Worm (Caenorhabditis elegans) whole organism, young adult: ENCODE measurements around the gene R07E3.7.

Source experiments
- B0035.1 ChIP-seq: sonication (generic microtip); optimal IDR thresholded peaks from 2 replicates; lab custom pipeline; 2016; ENCODE audit warnings: missing genetic modification characterization, mild to moderate bottlenecking, missing compliant biosample characterization, missing genotype, missing genetic modification reagents
- B0261.1 ChIP-seq: sonication (generic microtip); optimal IDR thresholded peaks from 2 replicates; lab custom pipeline; 2016; ENCODE audit warnings: mild to moderate bottlenecking, missing genetic modification characterization, moderate library complexity, missing compliant biosample characterization
- B0336.3 ChIP-seq: fragments of 200-800 bp; sonication (Bioruptor generic); IDR thresholded peaks from 2 replicates; pipeline ENCODE4 v1.3.6; 2022; ENCODE audit warnings: missing genetic modification characterization, missing compliant biosample characterization
- C06A6.2 ChIP-seq: fragments of 200-800 bp; sonication (Bioruptor generic); conservative IDR thresholded peaks from 2 replicates; pipeline ENCODE4 v1.3.6; 2022; ENCODE audit warnings: missing genetic modification characterization, missing compliant biosample characterization
- C17E4.6 ChIP-seq: fragments of 200-800 bp; sonication (Bioruptor generic); IDR thresholded peaks from 2 replicates; pipeline ENCODE4 v1.3.6; 2022; ENCODE audit warnings: missing genetic modification reagents, missing genetic modification characterization, missing compliant biosample characterization
- D2030.7 ChIP-seq: fragments of 200-800 bp; sonication (Bioruptor generic); IDR thresholded peaks from 2 replicates; pipeline ENCODE4 v1.3.6; 2022; ENCODE audit warnings: missing genetic modification reagents, missing genetic modification characterization, missing compliant biosample characterization
- F23B12.7 ChIP-seq: sonication (generic microtip); optimal IDR thresholded peaks from 2 replicates; lab custom pipeline; 2017; ENCODE audit warnings: missing genetic modification characterization, mild to moderate bottlenecking, missing compliant biosample characterization, antibody characterized with exemption, moderate library complexity; ENCODE audit not compliant: insufficient read depth
- F49E8.2 ChIP-seq: sonication (generic microtip); optimal IDR thresholded peaks from 3 replicates; lab custom pipeline; 2017; ENCODE audit warnings: missing genetic modification characterization, mild to moderate bottlenecking, missing compliant biosample characterization, antibody characterized with exemption, moderate library complexity; ENCODE audit not compliant: insufficient read depth
- F55B11.4 ChIP-seq: sonication (generic microtip); optimal IDR thresholded peaks from 2 replicates; lab custom pipeline; 2016; ENCODE audit warnings: missing compliant biosample characterization, missing genetic modification characterization, borderline replicate concordance; ENCODE audit not compliant: insufficient read depth
- K11D2.4 ChIP-seq: fragments of 200-800 bp; sonication (Bioruptor generic); IDR thresholded peaks from 2 replicates; pipeline ENCODE4 v1.3.6; 2022; ENCODE audit warnings: missing genetic modification reagents, missing genetic modification characterization, missing compliant biosample characterization
- atf-7 ChIP-seq: sonication (generic microtip); optimal IDR thresholded peaks from 2 replicates; lab custom pipeline; 2017; ENCODE audit warnings: mild to moderate bottlenecking, missing genetic modification characterization, missing compliant biosample characterization
- athp-1 ChIP-seq: sonication (generic microtip); optimal IDR thresholded peaks from 2 replicates; lab custom pipeline; 2017; ENCODE audit warnings: mild to moderate bottlenecking, missing genetic modification characterization, missing compliant biosample characterization
- attf-3 ChIP-seq: fragments of 200-800 bp; sonication (Bioruptor generic); conservative IDR thresholded peaks from 2 replicates; pipeline ENCODE4 v1.3.6; 2022; ENCODE audit warnings: missing genetic modification reagents, missing genetic modification characterization, missing compliant biosample characterization
- attf-6 ChIP-seq: fragments of 200-800 bp; sonication (Bioruptor generic); IDR thresholded peaks from 2 replicates; pipeline ENCODE4 v1.3.6; 2022; ENCODE audit warnings: missing genetic modification reagents, missing genetic modification characterization, missing compliant biosample characterization
- cebp-1 ChIP-seq, 2 experiments: fragments of 200-800 bp in 1 of 2; sonication (Bioruptor generic) in 1 of 2; sonication (generic microtip) in 1 of 2; IDR thresholded peaks in 1 of 2; optimal IDR thresholded peaks in 1 of 2; 2 replicates each; pipeline versions ENCODE4 v1.3.6 to Lab custom; 2017 to 2022; ENCODE audit warnings: missing compliant biosample characterization in 2 of 2, missing genetic modification characterization in 2 of 2, mild to moderate bottlenecking in 1 of 2, missing genetic modification reagents in 1 of 2, moderate library complexity in 1 of 2
- cebp-2 ChIP-seq: fragments of 200-800 bp; sonication (Bioruptor generic); IDR thresholded peaks from 2 replicates; pipeline ENCODE4 v1.3.6; 2022; ENCODE audit warnings: missing genetic modification characterization, missing compliant biosample characterization
- ceh-100 ChIP-seq: fragments of 200-800 bp; sonication (Bioruptor generic); IDR thresholded peaks from 2 replicates; pipeline ENCODE4 v1.3.6; 2022; ENCODE audit warnings: missing genetic modification reagents, missing genetic modification characterization, missing compliant biosample characterization
- ceh-40 ChIP-seq: fragments of 200-800 bp; sonication (Bioruptor generic); IDR thresholded peaks from 2 replicates; pipeline ENCODE4 v1.3.6; 2022; ENCODE audit warnings: missing genetic modification characterization, missing compliant biosample characterization
- chd-7 ChIP-seq: sonication (generic microtip); optimal IDR thresholded peaks from 2 replicates; lab custom pipeline; 2016; ENCODE audit warnings: mild to moderate bottlenecking, missing genetic modification characterization, moderate library complexity, missing compliant biosample characterization
- die-1 ChIP-seq: sonication (generic microtip); optimal IDR thresholded peaks from 2 replicates; lab custom pipeline; 2016; ENCODE audit warnings: missing genotype, mild to moderate bottlenecking, missing genetic modification characterization, missing compliant biosample characterization
- dpff-1 ChIP-seq: sonication (generic microtip); optimal IDR thresholded peaks from 2 replicates; lab custom pipeline; 2017; ENCODE audit warnings: mild to moderate bottlenecking, missing genetic modification characterization, missing compliant biosample characterization
- egl-18 ChIP-seq: fragments of 200-800 bp; sonication (Bioruptor generic); IDR thresholded peaks from 2 replicates; pipeline ENCODE4 v1.3.6; 2022; ENCODE audit warnings: missing genetic modification reagents, missing genetic modification characterization, missing compliant biosample characterization
- egl-44 ChIP-seq: fragments of 200-800 bp; sonication (Bioruptor generic); IDR thresholded peaks from 2 replicates; pipeline ENCODE4 v1.3.6; 2022; ENCODE audit warnings: missing genetic modification reagents, missing genetic modification characterization, missing compliant biosample characterization
- gei-17 ChIP-seq: fragments of 200-800 bp; sonication (Bioruptor generic); optimal IDR thresholded peaks from 2 replicates; lab custom pipeline; 2018; ENCODE audit warnings: mild to moderate bottlenecking, missing genetic modification characterization, missing compliant biosample characterization
- lin-35 ChIP-seq, 3 experiments: fragments of 150-350 bp in 2 of 3; sonication (generic microtip) in 1 of 3; optimal IDR thresholded peaks; 2 replicates each; lab custom pipeline; 2014 to 2018; ENCODE audit warnings: missing biosample characterization in 3 of 3, missing genetic modification characterization in 3 of 3, missing genetic modification reagents in 3 of 3
- lin-54 ChIP-seq: fragments of 200-800 bp; sonication (Bioruptor generic); optimal IDR thresholded peaks from 2 replicates; lab custom pipeline; 2018; ENCODE audit warnings: mild to moderate bottlenecking, missing genetic modification characterization, missing compliant biosample characterization
- lsy-27 ChIP-seq: sonication (generic microtip); optimal IDR thresholded peaks from 2 replicates; lab custom pipeline; 2017; ENCODE audit warnings: missing genetic modification characterization, mild to moderate bottlenecking, missing compliant biosample characterization, antibody characterized with exemption, missing genotype, borderline replicate concordance; ENCODE audit not compliant: insufficient read depth
- madf-10 ChIP-seq: sonication (generic microtip); optimal IDR thresholded peaks from 2 replicates; lab custom pipeline; 2016; ENCODE audit warnings: mild to moderate bottlenecking, missing genetic modification characterization, missing compliant biosample characterization
- madf-3 ChIP-seq: fragments of 200-800 bp; sonication (Bioruptor generic); IDR thresholded peaks from 2 replicates; pipeline ENCODE4 v1.3.6; 2022; ENCODE audit warnings: missing genetic modification reagents, missing genetic modification characterization, missing compliant biosample characterization
- mcd-1 ChIP-seq: fragments of 200-800 bp; sonication (Bioruptor generic); IDR thresholded peaks from 2 replicates; pipeline ENCODE4 v1.3.6; 2022; ENCODE audit warnings: missing genetic modification reagents, missing genetic modification characterization, missing compliant biosample characterization
- mxl-1 ChIP-seq: sonication (generic microtip); optimal IDR thresholded peaks from 2 replicates; lab custom pipeline; 2016; ENCODE audit warnings: missing genetic modification characterization, missing compliant biosample characterization
- nfya-2 ChIP-seq: fragments of 200-800 bp; sonication (Bioruptor generic); IDR thresholded peaks from 2 replicates; pipeline ENCODE4 v1.3.6; 2022; ENCODE audit warnings: missing genetic modification reagents, missing genetic modification characterization, missing compliant biosample characterization
- nhr-120 ChIP-seq: fragments of 200-800 bp; sonication (Bioruptor generic); IDR thresholded peaks from 2 replicates; pipeline ENCODE4 v1.3.6; 2022; ENCODE audit warnings: missing genetic modification characterization, missing compliant biosample characterization
- nhr-27 ChIP-seq: fragments of 200-800 bp; sonication (Bioruptor generic); optimal IDR thresholded peaks from 2 replicates; lab custom pipeline; 2018; ENCODE audit warnings: mild to moderate bottlenecking, missing genetic modification characterization, moderate library complexity, missing compliant biosample characterization
- nhr-80 ChIP-seq: sonication (generic microtip); optimal IDR thresholded peaks from 2 replicates; lab custom pipeline; 2016; ENCODE audit warnings: missing genetic modification characterization, missing compliant biosample characterization
- nhr-90 ChIP-seq: sonication (generic microtip); optimal IDR thresholded peaks from 2 replicates; lab custom pipeline; 2016; ENCODE audit warnings: missing genotype, mild to moderate bottlenecking, missing genetic modification characterization, missing compliant biosample characterization
- rcor-1 ChIP-seq: fragments of 200-800 bp; sonication (Bioruptor generic); IDR thresholded peaks from 2 replicates; pipeline ENCODE4 v1.3.6; 2022; ENCODE audit warnings: missing genetic modification reagents, missing genetic modification characterization, missing compliant biosample characterization
- repo-1 ChIP-seq: sonication (generic microtip); optimal IDR thresholded peaks from 2 replicates; lab custom pipeline; 2017; ENCODE audit warnings: mild to moderate bottlenecking, missing genetic modification characterization, missing compliant biosample characterization
- rpc-1 ChIP-seq, 2 experiments: fragments of 150-350 bp in 1 of 2; sonication (generic microtip) in 1 of 2; optimal IDR thresholded peaks; 2 replicates each; lab custom pipeline; 2014 to 2018; ENCODE audit warnings: missing biosample characterization in 1 of 2, missing genetic modification characterization in 1 of 2, missing genetic modification reagents in 1 of 2, missing genotype in 1 of 2
- snpc-4 ChIP-seq, 5 experiments: fragments of 150-350 bp in 1 of 5; sonication (generic microtip) in 4 of 5; optimal IDR thresholded peaks; 2 replicates each; lab custom pipeline; 2014 to 2018; ENCODE audit warnings: missing genetic modification characterization in 5 of 5, missing biosample characterization in 3 of 5, antibody characterized with exemption in 2 of 5, mild to moderate bottlenecking in 2 of 5, missing compliant biosample characterization in 2 of 5, missing genotype in 2 of 5, moderate library complexity in 2 of 5, missing genetic modification reagents in 1 of 5
- tbp1 ChIP-seq: fragments of 200-800 bp; sonication (Bioruptor generic); optimal IDR thresholded peaks from 2 replicates; lab custom pipeline; 2018; ENCODE audit warnings: mild to moderate bottlenecking, missing genetic modification characterization, missing compliant biosample characterization
- zfh-2 ChIP-seq: fragments of 200-800 bp; sonication (Bioruptor generic); conservative IDR thresholded peaks from 2 replicates; pipeline ENCODE4 v1.3.6; 2022; ENCODE audit warnings: missing genetic modification reagents, missing genetic modification characterization, missing compliant biosample characterization
- ztf-26 ChIP-seq: sonication (generic microtip); optimal IDR thresholded peaks from 2 replicates; lab custom pipeline; 2017; ENCODE audit warnings: missing genetic modification characterization, missing compliant biosample characterization
- ztf-3 ChIP-seq: fragments of 200-800 bp; sonication (Bioruptor generic); optimal IDR thresholded peaks from 2 replicates; lab custom pipeline; 2018; ENCODE audit warnings: mild to moderate bottlenecking, missing genetic modification characterization, missing compliant biosample characterization

The R07E3.7 gene

ce11 chrX:10386001-10386400 is 30.5 kb upstream of the R07E3.7 start:
- TF ChIP-seq rpc-1 (optimal IDR thresholded peaks at IDR 0.05; lab: Kevin White, UChicago): no peak
- TF ChIP-seq rpc-1 (tag; optimal IDR thresholded peaks at IDR 0.05; lab: Kevin White, UChicago): no peak
- no peak for TF ChIP-seq cebp-2 (GFP tag; lab: Robert Waterston, UW)
- no peak for TF ChIP-seq B0035.1 (tag; lab: Kevin White, UChicago)
- no peak for TF ChIP-seq ztf-26
- TF ChIP-seq cebp-1 (GFP tag; IDR thresholded peaks at IDR 0.05; lab: Robert Waterston, UW): no peak; the same call in 1 of the 2 replicates
- peak; percentile 86 for TF ChIP-seq cebp-1 (tag; optimal IDR thresholded peaks at IDR 0.05; lab: Kevin White, UChicago)

- TF ChIP-seq K11D2.4 (GFP tag; lab: Robert Waterston, UW) (no peak), ceh-40 (no peak), lin-35 (GFP tag; optimal IDR thresholded peaks at IDR 0.05; lab: Kevin White, UChicago) (no peak), nhr-80 (tag; lab: Kevin White, UChicago) (peak; percentile 65)
Observed at ce11 chrX:10379678-10380077, 24.1 kb upstream of the R07E3.7 start, which contains the start of gene rme-4. TSS of gene rme-4 (minus strand) at chrX:10379845.

- TF ChIP-seq mxl-1 (tag; lab: Kevin White, UChicago) (no peak), rcor-1 (GFP tag; lab: Robert Waterston, UW) (peak; percentile 45; the same call in 1 of the 2 replicates), B0261.1 (no peak), B0035.1 (tag; lab: Kevin White, UChicago) (no peak), egl-18 (GFP tag; lab: Robert Waterston, UW) (no peak), lsy-27 (tag; lab: Kevin White, UChicago) (no peak), attf-6 (GFP tag; lab: Robert Waterston, UW) (no peak), F23B12.7 (tag; lab: Kevin White, UChicago) (peak; percentile 26), zfh-2 (GFP tag; lab: Robert Waterston, UW) (peak; percentile 85), nhr-120 (GFP tag; lab: Robert Waterston, UW) (no peak), snpc-4 (GFP tag; optimal IDR thresholded peaks at IDR 0.05; lab: Kevin White, UChicago) (no peak), snpc-4 (tag; optimal IDR thresholded peaks at IDR 0.05; lab: Kevin White, UChicago) (no peak), ztf-3 (no peak), madf-10 (tag; lab: Kevin White, UChicago) (peak; percentile 49), tbp1 (GFP tag; lab: Kevin White, UChicago) (no peak), nhr-27 (no peak), lin-54 (no peak), C17E4.6 (no peak), gei-17 (peak; percentile 31), nhr-90 (no peak), mcd-1 (peak; percentile 73), ceh-100 (no peak), nfya-2 (GFP tag; lab: Robert Waterston, UW) (no peak), madf-3 (GFP tag; lab: Robert Waterston, UW) (no peak), B0336.3 (GFP tag; lab: Robert Waterston, UW) (peak; percentile 54; the same call in 1 of the 2 replicates), repo-1 (no peak), F55B11.4 (no peak), F49E8.2 (no peak), chd-7 (tag; lab: Kevin White, UChicago) (peak; percentile 41), atf-7 (peak; percentile 11), attf-3 (GFP tag; lab: Robert Waterston, UW) (no peak), egl-44 (GFP tag; lab: Robert Waterston, UW) (no peak), dpff-1 (tag; lab: Kevin White, UChicago) (no peak), athp-1 (tag; lab: Kevin White, UChicago) (no peak), die-1 (tag; lab: Kevin White, UChicago) (no peak), C06A6.2 (GFP tag; lab: Robert Waterston, UW) (peak; percentile 70), D2030.7 (GFP tag; lab: Robert Waterston, UW) (no peak)
Observed at ce11 chrX:10377663-10378062, 22.1 kb upstream of the R07E3.7 start.
